Fruit fly (Drosophila melanogaster) whole organism, wandering third instar larva: ENCODE measurements around the gene CG18549.

Experiments used
- Jra ChIP-seq: sonication (Bioruptor generic); optimal IDR thresholded peaks from 2 replicates; lab custom pipeline; 2016; ENCODE audit warnings: missing biosample characterization, missing genetic modification characterization
- Sp1 ChIP-seq: fragments of 200-800 bp; sonication (Bioruptor generic); optimal IDR thresholded peaks from 3 replicates; lab custom pipeline; 2019; ENCODE audit warnings: missing biosample characterization, mild to moderate bottlenecking, missing genetic modification characterization, moderate library complexity
- dmrt93B ChIP-seq: fragments of 200-800 bp; sonication (Bioruptor generic); optimal IDR thresholded peaks from 2 replicates; lab custom pipeline; 2018; ENCODE audit warnings: missing biosample characterization, mild to moderate bottlenecking, missing genetic modification characterization
- dsf ChIP-seq: sonication (Bioruptor generic); optimal IDR thresholded peaks from 2 replicates; lab custom pipeline; 2016; ENCODE audit warnings: missing biosample characterization, missing genetic modification characterization, borderline replicate concordance
- h ChIP-seq: fragments of 200-800 bp; sonication (Bioruptor generic); optimal IDR thresholded peaks from 3 replicates; lab custom pipeline; 2016; ENCODE audit warnings: missing biosample characterization, mild to moderate bottlenecking, missing genetic modification characterization
- lola ChIP-seq: fragments of >200 bp; optimal IDR thresholded peaks from 2 replicates; lab custom pipeline; 2017; ENCODE audit warnings: missing biosample characterization, missing genetic modification characterization
- psq ChIP-seq: fragments of 200-800 bp; sonication (Bioruptor generic); optimal IDR thresholded peaks from 3 replicates; lab custom pipeline; 2017; ENCODE audit warnings: missing biosample characterization, mild to moderate bottlenecking, missing genetic modification characterization, moderate library complexity
- sv ChIP-seq: fragments of 200-800 bp; sonication (Bioruptor generic); optimal IDR thresholded peaks from 3 replicates; lab custom pipeline; 2016; ENCODE audit warnings: missing biosample characterization, missing genetic modification characterization

dm6 chr3R:12443769-12444168, 5.3 kb upstream of the CG18549 start:
- TF ChIP-seq dmrt93B (GFP tag; lab: Kevin White, UChicago) (no peak), Jra (GFP tag; lab: Kevin White, UChicago) (no peak), h (no peak), dsf (GFP tag; lab: Kevin White, UChicago) (no peak), psq (GFP tag; lab: Kevin White, UChicago) (no peak), sv (no peak), lola (peak; percentile 58), Sp1 (no peak)
